Fruit fly (Drosophila melanogaster): Measurements from ENCODE around the gene CG11583.

Gene CG11583

DNA sequence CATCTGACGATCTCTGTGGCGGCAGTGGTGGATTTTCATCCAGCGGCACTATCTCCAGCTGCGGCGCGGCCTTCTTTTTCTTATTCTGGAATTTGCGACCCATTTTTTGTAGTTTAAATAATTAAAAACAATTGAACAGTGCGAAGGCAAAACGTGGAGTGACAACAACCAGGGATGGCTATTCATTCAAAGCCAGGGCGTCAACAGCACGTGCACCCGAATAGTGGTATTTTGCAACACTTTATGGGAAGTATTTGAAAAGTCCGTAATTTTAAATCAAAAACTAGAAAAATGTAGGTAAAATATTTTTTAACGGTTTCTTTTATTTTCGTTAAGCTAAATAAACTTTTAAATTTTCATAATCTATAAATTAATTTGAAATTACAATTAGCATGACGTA is at the start of gene CG11583 (continued):
- TF ChIP-seq CG16863 (GFP tag; optimal IDR thresholded peaks at IDR 0.05): no peak
- TF ChIP-seq Mrtf (GFP tag; IDR thresholded peaks at IDR 0.05): no peak
- TF ChIP-seq danr (GFP tag; IDR thresholded peaks at IDR 0.05): no peak
- TF ChIP-seq CG10565 (GFP tag; optimal IDR thresholded peaks at IDR 0.05): no peak
- TF ChIP-seq CG4404 (GFP tag; IDR thresholded peaks at IDR 0.05): no peak
- TF ChIP-seq Pdp1 (GFP tag; optimal IDR thresholded peaks at IDR 0.05): peak in 1 of 2 experiments; percentile 28
- peak; percentile 21 to 38 for TF ChIP-seq chif (GFP tag; optimal IDR thresholded peaks at IDR 0.05)
- TF ChIP-seq CG8765 (GFP tag; IDR thresholded peaks at IDR 0.05): no peak
- TF ChIP-seq bigmax (GFP tag; optimal IDR thresholded peaks at IDR 0.05): no peak
- no peak for TF ChIP-seq CG7372 (GFP tag; IDR thresholded peaks at IDR 0.05)
- TF ChIP-seq so (GFP tag; IDR thresholded peaks at IDR 0.05): no peak
- TF ChIP-seq vfl (GFP tag; optimal IDR thresholded peaks at IDR 0.05): peak; percentile 47
- TF ChIP-seq CG17612 (GFP tag; IDR thresholded peaks at IDR 0.05): no peak
- no peak for TF ChIP-seq CG14667 (GFP tag; IDR thresholded peaks at IDR 0.05)
- no peak for TF ChIP-seq kni (GFP tag; optimal IDR thresholded peaks at IDR 0.05)
- TF ChIP-seq Mad (GFP tag; optimal IDR thresholded peaks at IDR 0.05): peak; percentile 24
- no peak for TF ChIP-seq Lpt (GFP tag; optimal IDR thresholded peaks at IDR 0.05)
- TF ChIP-seq CG14710 (tag; optimal IDR thresholded peaks at IDR 0.05): peak; percentile 49
- no peak for TF ChIP-seq CG6254 (GFP tag; optimal IDR thresholded peaks at IDR 0.05)
- TF ChIP-seq ewg (GFP tag; optimal IDR thresholded peaks at IDR 0.05): no peak
- no peak for TF ChIP-seq Awh (GFP tag; IDR thresholded peaks at IDR 0.05)

- TF ChIP-seq fd96Cb (tag; optimal IDR thresholded peaks at IDR 0.05) (no peak), C15 (GFP tag; IDR thresholded peaks at IDR 0.05) (0 out of 3 replicates have a peak, but pooled peaks have one; percentile 19), CG13894 (tag; optimal IDR thresholded peaks at IDR 0.05) (peak; percentile 83), tio (GFP tag; optimal IDR thresholded peaks at IDR 0.05) (no peak), sima (GFP tag; optimal IDR thresholded peaks at IDR 0.05) (no peak), Jarid2 (GFP tag; optimal IDR thresholded peaks at IDR 0.05) (no peak), ind (GFP tag; optimal IDR thresholded peaks at IDR 0.05) (no peak), sr (GFP tag; IDR thresholded peaks at IDR 0.05) (peak; percentile 54; the same call in 2 of the 3 replicates), CG14441 (GFP tag; IDR thresholded peaks at IDR 0.05) (0 out of 2 replicates have a peak, but pooled peaks have one; percentile 44), row (GFP tag; IDR thresholded peaks at IDR 0.05) (peak; percentile 42; the same call in 1 of the 3 replicates), CG12769 (tag; optimal IDR thresholded peaks at IDR 0.05) (peak; percentile 27), CG10654 (GFP tag; optimal IDR thresholded peaks at IDR 0.05) (no peak), Scr (GFP tag; IDR thresholded peaks at IDR 0.05; ENCODE audit: partially characterized antibody) (no peak), slou (GFP tag; optimal IDR thresholded peaks at IDR 0.05) (no peak), Ravus (GFP tag; IDR thresholded peaks at IDR 0.05) (no peak), HHEX (GFP tag; optimal IDR thresholded peaks at IDR 0.05) (no peak), al (GFP tag; IDR thresholded peaks at IDR 0.05) (no peak), CG17802 (tag; optimal IDR thresholded peaks at IDR 0.05) (no peak), Med (GFP tag) (peak; percentile 45), CG10209 (GFP tag; optimal IDR thresholded peaks at IDR 0.05) (no peak), CG11560 (tag; IDR thresholded peaks at IDR 0.05) (0 out of 3 replicates have a peak, but pooled peaks have one; percentile 8), CG9727 (GFP tag; optimal IDR thresholded peaks at IDR 0.05) (no peak), CG34422 (GFP tag; IDR thresholded peaks at IDR 0.05) (no peak), lilli (GFP tag; optimal IDR thresholded peaks at IDR 0.05) (no peak), zen2 (GFP tag; IDR thresholded peaks at IDR 0.05; ENCODE audit: partially characterized antibody) (no peak), Ssrp (tag; optimal IDR thresholded peaks at IDR 0.05) (no peak), HLH3B (GFP tag; IDR thresholded peaks at IDR 0.05) (0 out of 2 replicates have a peak, but pooled peaks have one; percentile 30), slbo (GFP tag; IDR thresholded peaks at IDR 0.05) (0 out of 2 replicates have a peak, but pooled peaks have one; percentile 24), Sox100B (GFP tag; optimal IDR thresholded peaks at IDR 0.05) (no peak), Chrac-16 (GFP tag; optimal IDR thresholded peaks at IDR 0.05) (no peak), kni (GFP tag; optimal IDR thresholded peaks at IDR 0.05) (no peak)
Observed at dm6 chr3L:4328048-4328447, 45.4 kb upstream of the CG11583 start.
